Worm (Caenorhabditis elegans): ENCODE data around the gene str-144.

str-144 gene

ce11 chrV:8102960-8103359, 31.0 kb upstream of the str-144 start, which contains the start of gene str-90:
Gene str-90 (plus strand): TSS chrV:8103260.
- TF ChIP-seq tbx-11 (GFP tag; IDR thresholded peaks at IDR 0.05), result no peak
- TF ChIP-seq scrt-1 (GFP tag; IDR thresholded peaks at IDR 0.05), result no peak
- no peak for TF ChIP-seq ceh-36 (tag; optimal IDR thresholded peaks at IDR 0.05)
- TF ChIP-seq ceh-13 (GFP tag; optimal IDR thresholded peaks at IDR 0.05), result no peak
- no peak for TF ChIP-seq hnd-1 (tag; optimal IDR thresholded peaks at IDR 0.05)
- TF ChIP-seq tra-4 (tag; optimal IDR thresholded peaks at IDR 0.05), result no peak
- TF ChIP-seq hmbx-1 (tag; optimal IDR thresholded peaks at IDR 0.05), result no peak
- TF ChIP-seq aly-1 (tag; optimal IDR thresholded peaks at IDR 0.05), result no peak
- no peak for TF ChIP-seq tbx-37 (GFP tag; conservative IDR thresholded peaks at IDR 0.05)

ce11 chrV:8099306-8099705, 27.4 kb upstream of the str-144 start, which contains the start of gene sdz-23:
Gene sdz-23 (plus strand): TSS chrV:8099606.
- TF ChIP-seq hmbx-1 (tag; optimal IDR thresholded peaks at IDR 0.05) (no peak), B0310.2 (tag; optimal IDR thresholded peaks at IDR 0.05) (no peak), ceh-13 (GFP tag; optimal IDR thresholded peaks at IDR 0.05) (no peak), F13C5.2 (tag; optimal IDR thresholded peaks at IDR 0.05) (no peak), ama-1 (optimal IDR thresholded peaks at IDR 0.05) (no peak), tbx-11 (GFP tag; IDR thresholded peaks at IDR 0.05) (no peak), flt-1 (GFP tag; IDR thresholded peaks at IDR 0.05) (no peak), scrt-1 (GFP tag; IDR thresholded peaks at IDR 0.05) (no peak), ets-7 (tag; optimal IDR thresholded peaks at IDR 0.05) (no peak), ceh-36 (tag; optimal IDR thresholded peaks at IDR 0.05) (no peak), pes-1 (GFP tag; IDR thresholded peaks at IDR 0.05) (no peak), tbx-37 (GFP tag; conservative IDR thresholded peaks at IDR 0.05) (no peak), aly-1 (tag; optimal IDR thresholded peaks at IDR 0.05) (no peak), sea-1 (GFP tag; conservative IDR thresholded peaks at IDR 0.05) (no peak), hnd-1 (tag; optimal IDR thresholded peaks at IDR 0.05) (no peak), tra-4 (tag; optimal IDR thresholded peaks at IDR 0.05) (no peak)

ce11 chrV:8098239-8098638, 26.3 kb upstream of the str-144 start, which contains the start of gene str-145:
Gene str-145 (minus strand): TSS chrV:8098339.
- TF ChIP-seq ceh-36 (tag; optimal IDR thresholded peaks at IDR 0.05), result no peak

ce11 chrV:8095378-8095777, 23.4 kb upstream of the str-144 start, which contains the start of gene str-146:
Gene str-146 (minus strand): TSS chrV:8095478.
- TF ChIP-seq scrt-1 (GFP tag; IDR thresholded peaks at IDR 0.05) (no peak), hmg-4 (GFP tag; optimal IDR thresholded peaks at IDR 0.05) (no peak), hmbx-1 (tag; optimal IDR thresholded peaks at IDR 0.05) (no peak), pes-1 (GFP tag; IDR thresholded peaks at IDR 0.05) (no peak), tra-4 (tag; optimal IDR thresholded peaks at IDR 0.05) (no peak), aly-1 (tag; optimal IDR thresholded peaks at IDR 0.05) (no peak), tbx-37 (GFP tag; conservative IDR thresholded peaks at IDR 0.05) (no peak), B0310.2 (tag; optimal IDR thresholded peaks at IDR 0.05) (no peak), F13C5.2 (tag; optimal IDR thresholded peaks at IDR 0.05) (no peak), ama-1 (optimal IDR thresholded peaks at IDR 0.05) (no peak), ceh-13 (GFP tag; optimal IDR thresholded peaks at IDR 0.05) (no peak), hnd-1 (tag; optimal IDR thresholded peaks at IDR 0.05) (no peak)

- TF ChIP-seq ama-1 (optimal IDR thresholded peaks at IDR 0.05) (no peak), ceh-36 (tag; optimal IDR thresholded peaks at IDR 0.05) (no peak), tra-4 (tag; optimal IDR thresholded peaks at IDR 0.05) (no peak), pes-1 (GFP tag; IDR thresholded peaks at IDR 0.05) (no peak), ets-7 (tag; optimal IDR thresholded peaks at IDR 0.05) (no peak), flt-1 (GFP tag; IDR thresholded peaks at IDR 0.05) (no peak), hmbx-1 (tag; optimal IDR thresholded peaks at IDR 0.05) (no peak), tbx-11 (GFP tag; IDR thresholded peaks at IDR 0.05) (no peak), hnd-1 (tag; optimal IDR thresholded peaks at IDR 0.05) (no peak), hmg-4 (GFP tag; optimal IDR thresholded peaks at IDR 0.05) (no peak), ceh-13 (GFP tag; optimal IDR thresholded peaks at IDR 0.05) (no peak), sea-1 (GFP tag; conservative IDR thresholded peaks at IDR 0.05) (no peak), scrt-1 (GFP tag; IDR thresholded peaks at IDR 0.05) (no peak), F13C5.2 (tag; optimal IDR thresholded peaks at IDR 0.05) (no peak)
Measured at ce11 chrV:8092385-8092784, 20.4 kb upstream of the str-144 start, which contains the start of gene str-129. Gene str-129 (minus strand): TSS chrV:8092485.

ce11 chrV:8090595-8090994, 18.6 kb upstream of the str-144 start, which contains the start of gene str-130:
Gene str-130 (minus strand): TSS chrV:8090695.
- TF ChIP-seq ceh-13 (GFP tag; optimal IDR thresholded peaks at IDR 0.05), result no peak
- no peak for TF ChIP-seq B0310.2 (tag; optimal IDR thresholded peaks at IDR 0.05)
- TF ChIP-seq F13C5.2 (tag; optimal IDR thresholded peaks at IDR 0.05), result no peak
- no peak for TF ChIP-seq sea-1 (GFP tag; conservative IDR thresholded peaks at IDR 0.05)
- TF ChIP-seq ama-1 (optimal IDR thresholded peaks at IDR 0.05), result no peak
- no peak for TF ChIP-seq ets-7 (tag; optimal IDR thresholded peaks at IDR 0.05)
- TF ChIP-seq flt-1 (GFP tag; IDR thresholded peaks at IDR 0.05), result no peak
- TF ChIP-seq scrt-1 (GFP tag; IDR thresholded peaks at IDR 0.05), result no peak
- TF ChIP-seq tbx-37 (GFP tag; conservative IDR thresholded peaks at IDR 0.05), result no peak
- TF ChIP-seq tbx-11 (GFP tag; IDR thresholded peaks at IDR 0.05), result no peak
- TF ChIP-seq hmg-4 (GFP tag; optimal IDR thresholded peaks at IDR 0.05), result no peak
- TF ChIP-seq hnd-1 (tag; optimal IDR thresholded peaks at IDR 0.05), result no peak
- TF ChIP-seq pes-1 (GFP tag; IDR thresholded peaks at IDR 0.05), result no peak
- TF ChIP-seq tra-4 (tag; optimal IDR thresholded peaks at IDR 0.05), result no peak

- TF ChIP-seq pes-1 (GFP tag; IDR thresholded peaks at IDR 0.05) (no peak), tbx-37 (GFP tag; conservative IDR thresholded peaks at IDR 0.05) (no peak), ama-1 (optimal IDR thresholded peaks at IDR 0.05) (no peak), hmg-4 (GFP tag; optimal IDR thresholded peaks at IDR 0.05) (no peak), flt-1 (GFP tag; IDR thresholded peaks at IDR 0.05) (no peak), B0310.2 (tag; optimal IDR thresholded peaks at IDR 0.05) (no peak), hnd-1 (tag; optimal IDR thresholded peaks at IDR 0.05) (no peak), hmbx-1 (tag; optimal IDR thresholded peaks at IDR 0.05) (no peak), F13C5.2 (tag; optimal IDR thresholded peaks at IDR 0.05) (no peak), scrt-1 (GFP tag; IDR thresholded peaks at IDR 0.05) (no peak), tra-4 (tag; optimal IDR thresholded peaks at IDR 0.05) (no peak), ceh-13 (GFP tag; optimal IDR thresholded peaks at IDR 0.05) (no peak), aly-1 (tag; optimal IDR thresholded peaks at IDR 0.05) (no peak), ceh-36 (tag; optimal IDR thresholded peaks at IDR 0.05) (no peak), ets-7 (tag; optimal IDR thresholded peaks at IDR 0.05) (no peak), tbx-11 (GFP tag; IDR thresholded peaks at IDR 0.05) (no peak), sea-1 (GFP tag; conservative IDR thresholded peaks at IDR 0.05) (no peak)
Measured at ce11 chrV:8085141-8085540, 13.2 kb upstream of the str-144 start, which contains the start of gene C09H5.7. Gene C09H5.7 (minus strand): TSS chrV:8085241.

Data from whole organism, early embryonic.